Fruit fly (Drosophila melanogaster): ENCODE results near the gene CG43084.

Gene CG43084

dm6 chr3L:15610109-15610508 is 40.5 kb upstream of the CG43084 start, which contains the start of gene CG7650 (continued):
- TF ChIP-seq CG6689 (GFP tag; IDR thresholded peaks at IDR 0.05) (no peak), CG1792 (GFP tag; optimal IDR thresholded peaks at IDR 0.05) (no peak), CG2712 (tag; optimal IDR thresholded peaks at IDR 0.05) (peak; percentile 22), scrt (GFP tag; optimal IDR thresholded peaks at IDR 0.05) (no peak), trem (tag; optimal IDR thresholded peaks at IDR 0.05) (peak; percentile 54), CG2129 (GFP tag; IDR thresholded peaks at IDR 0.05; ENCODE audit: partially characterized antibody) (peak; percentile 84), CG9797 (GFP tag; optimal IDR thresholded peaks at IDR 0.05) (peak; percentile 83), sens (GFP tag) (peak; percentile 66), nerfin-1 (tag; optimal IDR thresholded peaks at IDR 0.05) (no peak), Abd-B (GFP tag; optimal IDR thresholded peaks at IDR 0.05) (no peak), psq (GFP tag; optimal IDR thresholded peaks at IDR 0.05) (no peak), CG11085 (GFP tag; IDR thresholded peaks at IDR 0.05) (no peak), Dip3 (GFP tag; optimal IDR thresholded peaks at IDR 0.05) (no peak), wek (GFP tag; optimal IDR thresholded peaks at IDR 0.05) (no peak), CG3995 (GFP tag; optimal IDR thresholded peaks at IDR 0.05) (no peak), Atf-2 (GFP tag; optimal IDR thresholded peaks at IDR 0.05) (no peak), az2 (GFP tag; optimal IDR thresholded peaks at IDR 0.05) (no peak), gro (GFP tag; optimal IDR thresholded peaks at IDR 0.05) (no peak), ac (GFP tag; optimal IDR thresholded peaks at IDR 0.05) (no peak), HLHmδ (GFP tag; optimal IDR thresholded peaks at IDR 0.05) (no peak), dan (GFP tag; IDR thresholded peaks at IDR 0.05) (no peak), Nf-YC (tag; optimal IDR thresholded peaks at IDR 0.05) (no peak), Oli (tag; optimal IDR thresholded peaks at IDR 0.05) (no peak), HHEX (GFP tag; optimal IDR thresholded peaks at IDR 0.05) (no peak), eve (GFP tag; optimal IDR thresholded peaks at IDR 0.05) (no peak), wor (GFP tag; IDR thresholded peaks at IDR 0.05) (no peak), gcm2 (GFP tag; optimal IDR thresholded peaks at IDR 0.05) (no peak), CG2199 (GFP tag; IDR thresholded peaks at IDR 0.05) (no peak), tna (GFP tag; IDR thresholded peaks at IDR 0.05; ENCODE audit: partially characterized antibody) (peak; percentile 69), CG16813 (GFP tag; IDR thresholded peaks at IDR 0.05; ENCODE audit: partially characterized antibody) (peak; percentile 77), chif (GFP tag; optimal IDR thresholded peaks at IDR 0.05) (no peak), Dref (GFP tag; IDR thresholded peaks at IDR 0.05) (peak; percentile 91), CG13287 (GFP tag; IDR thresholded peaks at IDR 0.05; ENCODE audit: partially characterized antibody) (peak; percentile 97), exex (tag; optimal IDR thresholded peaks at IDR 0.05) (peak; percentile 68), zen2 (GFP tag; IDR thresholded peaks at IDR 0.05; ENCODE audit: partially characterized antibody) (peak; percentile 93), Hr39 (optimal IDR thresholded peaks at IDR 0.05) (no peak), sd (tag; optimal IDR thresholded peaks at IDR 0.05) (no peak), maf-S (GFP tag; optimal IDR thresholded peaks at IDR 0.05) (no peak), CG2116 (GFP tag; optimal IDR thresholded peaks at IDR 0.05) (peak; percentile 76), Oaz (GFP tag; IDR thresholded peaks at IDR 0.05) (no peak), CG14860 (GFP tag; IDR thresholded peaks at IDR 0.05; ENCODE audit: partially characterized antibody) (peak; percentile 83), nerfin-2 (GFP tag; IDR thresholded peaks at IDR 0.05; ENCODE audit: partially characterized antibody) (peak; percentile 60; the same call in 1 of the 2 replicates), Bteb2 (GFP tag; optimal IDR thresholded peaks at IDR 0.05) (no peak), Jarid2 (GFP tag; optimal IDR thresholded peaks at IDR 0.05) (no peak), CG34376 (GFP tag; optimal IDR thresholded peaks at IDR 0.05) (no peak), CG10462 (GFP tag; optimal IDR thresholded peaks at IDR 0.05) (no peak), Gug (GFP tag; IDR thresholded peaks at IDR 0.05) (no peak), mam (GFP tag; optimal IDR thresholded peaks at IDR 0.05) (no peak), pzg (GFP tag; optimal IDR thresholded peaks at IDR 0.05) (peak; percentile 81), MBD-R2 (GFP tag; IDR thresholded peaks at IDR 0.05) (peak; percentile 68), fu2 (GFP tag; optimal IDR thresholded peaks at IDR 0.05) (no peak), NC2β (GFP tag; optimal IDR thresholded peaks at IDR 0.05) (no peak)

All from whole organism, embryonic.